Worm (Caenorhabditis elegans): ENCODE measurements around the gene ets-4.

DNA sequence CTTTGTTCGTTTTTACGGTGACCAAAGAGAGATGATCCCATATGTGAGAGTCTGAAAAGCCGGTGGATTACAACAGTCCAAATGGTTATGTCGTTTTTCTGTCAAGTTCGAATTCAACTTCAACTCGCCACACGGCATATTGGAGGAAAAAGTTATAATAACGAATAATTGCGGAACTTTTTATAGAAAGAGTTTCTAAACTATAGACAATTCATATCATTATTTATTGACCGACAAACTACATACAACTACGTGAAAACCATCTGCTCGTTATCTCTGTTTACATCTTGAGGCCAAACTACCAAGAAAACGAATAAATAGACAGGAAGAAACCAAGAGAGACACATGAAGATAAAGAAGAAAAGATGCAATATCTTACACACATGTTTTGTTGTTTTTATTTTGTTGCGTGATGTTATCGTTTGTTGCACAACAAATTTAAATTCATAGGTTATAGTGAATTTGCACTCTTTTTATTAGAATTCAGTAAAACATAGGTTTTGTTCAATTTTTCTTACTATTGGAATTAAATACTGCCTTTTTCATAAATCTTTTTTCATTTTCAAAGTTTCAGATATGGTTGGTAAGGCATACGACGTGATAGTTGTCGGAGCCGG, 44.9 kb upstream of the ets-4 start, which contains the start of the genes C15B12.4 and C15B12.8:
- TF ChIP-seq ama-1 (optimal IDR thresholded peaks at IDR 0.05) (no peak), hmg-4 (GFP tag; optimal IDR thresholded peaks at IDR 0.05) (no peak), tbx-37 (GFP tag; conservative IDR thresholded peaks at IDR 0.05) (no peak), aly-1 (tag; optimal IDR thresholded peaks at IDR 0.05) (no peak), ceh-13 (GFP tag; optimal IDR thresholded peaks at IDR 0.05) (no peak), B0310.2 (tag; optimal IDR thresholded peaks at IDR 0.05) (no peak), pes-1 (GFP tag; IDR thresholded peaks at IDR 0.05) (no peak), ceh-36 (tag; optimal IDR thresholded peaks at IDR 0.05) (no peak), tra-4 (tag; optimal IDR thresholded peaks at IDR 0.05) (no peak), hmbx-1 (tag; optimal IDR thresholded peaks at IDR 0.05) (no peak), flt-1 (GFP tag; IDR thresholded peaks at IDR 0.05) (no peak), sea-1 (GFP tag; conservative IDR thresholded peaks at IDR 0.05) (no peak), scrt-1 (GFP tag; IDR thresholded peaks at IDR 0.05) (no peak)

Measured in whole organism, early embryonic.